Worm (Caenorhabditis elegans): ENCODE measurements around the gene coh-3.

Gene coh-3

ce11 chrV:14423268-14423667 is 34.0 kb upstream of the coh-3 start, which contains the start of gene rpoa-12:
Gene rpoa-12 (minus strand): TSS chrV:14423304.
- TF ChIP-seq ref-1 (GFP tag; conservative IDR thresholded peaks at IDR 0.05) (no peak), cog-1 (tag; optimal IDR thresholded peaks at IDR 0.05) (no peak), tab-1 (GFP tag; IDR thresholded peaks at IDR 0.05) (no peak), ztf-23 (GFP tag; IDR thresholded peaks at IDR 0.05) (no peak), flt-1 (GFP tag; IDR thresholded peaks at IDR 0.05) (no peak), ztf-29 (GFP tag; IDR thresholded peaks at IDR 0.05) (no peak), med-1 (GFP tag; optimal IDR thresholded peaks at IDR 0.05; ENCODE audit: insufficient read depth) (no peak), T22C8.4 (GFP tag; IDR thresholded peaks at IDR 0.05) (no peak), klf-2 (GFP tag; conservative IDR thresholded peaks at IDR 0.05) (no peak)

- TF ChIP-seq T22C8.4 (GFP tag; IDR thresholded peaks at IDR 0.05) (no peak), flt-1 (GFP tag; IDR thresholded peaks at IDR 0.05) (0 out of 2 replicates have a peak, but pooled peaks have one; percentile 41), ztf-29 (GFP tag; IDR thresholded peaks at IDR 0.05) (no peak), cog-1 (tag; optimal IDR thresholded peaks at IDR 0.05) (no peak), ref-1 (GFP tag; conservative IDR thresholded peaks at IDR 0.05) (no peak), med-1 (GFP tag; optimal IDR thresholded peaks at IDR 0.05; ENCODE audit: insufficient read depth) (peak; percentile 65), tab-1 (GFP tag; IDR thresholded peaks at IDR 0.05) (peak; percentile 54; the same call in 1 of the 2 replicates), ztf-23 (GFP tag; IDR thresholded peaks at IDR 0.05) (peak; percentile 68; the same call in 1 of the 2 replicates), klf-2 (GFP tag; conservative IDR thresholded peaks at IDR 0.05) (no peak)
These were observed 32.2 kb upstream of the coh-3 start, which contains the start of gene rrsr-1 for ce11 chrV:14424958-14425492. Gene rrsr-1 (minus strand): TSS chrV:14425008.

ce11 chrV:14426013-14426412 is 31.2 kb upstream of the coh-3 start:
- TF ChIP-seq tab-1 (GFP tag; IDR thresholded peaks at IDR 0.05): no peak
- no peak for TF ChIP-seq med-1 (GFP tag; optimal IDR thresholded peaks at IDR 0.05; ENCODE audit: insufficient read depth)
- TF ChIP-seq ztf-29 (GFP tag; IDR thresholded peaks at IDR 0.05): no peak
- no peak for TF ChIP-seq T22C8.4 (GFP tag; IDR thresholded peaks at IDR 0.05)
- no peak for TF ChIP-seq ztf-23 (GFP tag; IDR thresholded peaks at IDR 0.05)
- no peak for TF ChIP-seq flt-1 (GFP tag; IDR thresholded peaks at IDR 0.05)
- no peak for TF ChIP-seq ref-1 (GFP tag; conservative IDR thresholded peaks at IDR 0.05)
- TF ChIP-seq cog-1 (tag; optimal IDR thresholded peaks at IDR 0.05): no peak

ce11 chrV:14427069-14427825 is 30.0 kb upstream of the coh-3 start:
- no peak for TF ChIP-seq flt-1 (GFP tag; IDR thresholded peaks at IDR 0.05)
- no peak for TF ChIP-seq ztf-23 (GFP tag; IDR thresholded peaks at IDR 0.05)
- TF ChIP-seq med-1 (GFP tag; optimal IDR thresholded peaks at IDR 0.05; ENCODE audit: insufficient read depth): no peak
- TF ChIP-seq klf-2 (GFP tag; conservative IDR thresholded peaks at IDR 0.05): no peak
- no peak for TF ChIP-seq ref-1 (GFP tag; conservative IDR thresholded peaks at IDR 0.05)
- no peak for TF ChIP-seq tab-1 (GFP tag; IDR thresholded peaks at IDR 0.05)

- TF ChIP-seq flt-1 (GFP tag; IDR thresholded peaks at IDR 0.05) (no peak), ztf-23 (GFP tag; IDR thresholded peaks at IDR 0.05) (no peak), med-1 (GFP tag; optimal IDR thresholded peaks at IDR 0.05; ENCODE audit: insufficient read depth) (no peak), klf-2 (GFP tag; conservative IDR thresholded peaks at IDR 0.05) (no peak), ref-1 (GFP tag; conservative IDR thresholded peaks at IDR 0.05) (no peak), ztf-29 (GFP tag; IDR thresholded peaks at IDR 0.05) (no peak), T22C8.4 (GFP tag; IDR thresholded peaks at IDR 0.05) (no peak), cog-1 (tag; optimal IDR thresholded peaks at IDR 0.05) (no peak), tab-1 (GFP tag; IDR thresholded peaks at IDR 0.05) (no peak)
These were observed 28.4 kb upstream of the coh-3 start, which contains the start of gene F23B12.1 for ce11 chrV:14428865-14429264. Gene F23B12.1 (plus strand): TSS chrV:14429165.

- TF ChIP-seq tab-1 (GFP tag; IDR thresholded peaks at IDR 0.05) (no peak), klf-2 (GFP tag; conservative IDR thresholded peaks at IDR 0.05) (no peak), ref-1 (GFP tag; conservative IDR thresholded peaks at IDR 0.05) (no peak), med-1 (GFP tag; optimal IDR thresholded peaks at IDR 0.05; ENCODE audit: insufficient read depth) (no peak), ztf-23 (GFP tag; IDR thresholded peaks at IDR 0.05) (no peak), ztf-29 (GFP tag; IDR thresholded peaks at IDR 0.05) (no peak), flt-1 (GFP tag; IDR thresholded peaks at IDR 0.05) (no peak), cog-1 (tag; optimal IDR thresholded peaks at IDR 0.05) (no peak), T22C8.4 (GFP tag; IDR thresholded peaks at IDR 0.05) (no peak)
These were observed 25.0 kb upstream of the coh-3 start, which contains the start of gene egl-1 for ce11 chrV:14432259-14432658. Gene egl-1 (minus strand): TSS chrV:14432359.

- no peak for TF ChIP-seq cog-1 (tag; optimal IDR thresholded peaks at IDR 0.05)
- no peak for TF ChIP-seq tab-1 (GFP tag; IDR thresholded peaks at IDR 0.05)
- no peak for TF ChIP-seq ref-1 (GFP tag; conservative IDR thresholded peaks at IDR 0.05)
- TF ChIP-seq ztf-23 (GFP tag; IDR thresholded peaks at IDR 0.05): no peak
- no peak for TF ChIP-seq klf-2 (GFP tag; conservative IDR thresholded peaks at IDR 0.05)
- no peak for TF ChIP-seq flt-1 (GFP tag; IDR thresholded peaks at IDR 0.05)
- TF ChIP-seq T22C8.4 (GFP tag; IDR thresholded peaks at IDR 0.05): no peak
- TF ChIP-seq med-1 (GFP tag; optimal IDR thresholded peaks at IDR 0.05; ENCODE audit: insufficient read depth): no peak
- no peak for TF ChIP-seq ztf-29 (GFP tag; IDR thresholded peaks at IDR 0.05)
These were observed 23.6 kb upstream of the coh-3 start for ce11 chrV:14433584-14433983.

- TF ChIP-seq med-1 (GFP tag; optimal IDR thresholded peaks at IDR 0.05; ENCODE audit: insufficient read depth) (no peak), ref-1 (GFP tag; conservative IDR thresholded peaks at IDR 0.05) (no peak), ztf-29 (GFP tag; IDR thresholded peaks at IDR 0.05) (no peak), cog-1 (tag; optimal IDR thresholded peaks at IDR 0.05) (no peak), ztf-23 (GFP tag; IDR thresholded peaks at IDR 0.05) (no peak), klf-2 (GFP tag; conservative IDR thresholded peaks at IDR 0.05) (no peak), T22C8.4 (GFP tag; IDR thresholded peaks at IDR 0.05) (no peak), tab-1 (GFP tag; IDR thresholded peaks at IDR 0.05) (no peak), flt-1 (GFP tag; IDR thresholded peaks at IDR 0.05) (no peak)
These were observed 21.0 kb upstream of the coh-3 start for ce11 chrV:14436195-14436594.

- no peak for TF ChIP-seq ref-1 (GFP tag; conservative IDR thresholded peaks at IDR 0.05)
- no peak for TF ChIP-seq flt-1 (GFP tag; IDR thresholded peaks at IDR 0.05)
- TF ChIP-seq ztf-23 (GFP tag; IDR thresholded peaks at IDR 0.05): no peak
- TF ChIP-seq cog-1 (tag; optimal IDR thresholded peaks at IDR 0.05): no peak
- TF ChIP-seq T22C8.4 (GFP tag; IDR thresholded peaks at IDR 0.05): no peak
These were observed 19.9 kb upstream of the coh-3 start for ce11 chrV:14437355-14437754.
